Worm (Caenorhabditis elegans): ENCODE results near the gene vha-4.

The vha-4 gene

ce11 chrII:7860221-7860928 is 18.7 kb downstream of the vha-4 start, which contains the start of gene lin-5 (continued):
- no peak for TF ChIP-seq gei-17 (GFP tag; optimal IDR thresholded peaks at IDR 0.05)
- no peak for TF ChIP-seq pbrm-1 (GFP tag; IDR thresholded peaks at IDR 0.05)
- no peak for TF ChIP-seq hmg-20 (GFP tag; IDR thresholded peaks at IDR 0.05)
- no peak for TF ChIP-seq dpff-1 (tag; optimal IDR thresholded peaks at IDR 0.05)
- TF ChIP-seq aptf-2 (GFP tag; conservative IDR thresholded peaks at IDR 0.05), result no peak
- no peak for TF ChIP-seq ets-4 (GFP tag; optimal IDR thresholded peaks at IDR 0.05)
- no peak for TF ChIP-seq F37B4.10 (GFP tag; IDR thresholded peaks at IDR 0.05)
- TF ChIP-seq sdz-38 (tag; optimal IDR thresholded peaks at IDR 0.05), result no peak
- TF ChIP-seq fkh-3 (tag; optimal IDR thresholded peaks at IDR 0.05), result no peak
- no peak for TF ChIP-seq T26A5.8 (tag; optimal IDR thresholded peaks at IDR 0.05)
- TF ChIP-seq snpc-4 (GFP tag; optimal IDR thresholded peaks at IDR 0.05), result no peak
- TF ChIP-seq snpc-4 (tag; optimal IDR thresholded peaks at IDR 0.05), result peak in 2 of 4 experiments; percentile 14 to 43
- no peak for TF ChIP-seq ztf-26 (tag; optimal IDR thresholded peaks at IDR 0.05)
- no peak for TF ChIP-seq ceh-58 (GFP tag; IDR thresholded peaks at IDR 0.05)
- peak; percentile 76 for TF ChIP-seq dox-1 (GFP tag; IDR thresholded peaks at IDR 0.05)
- TF ChIP-seq hsf-1 (GFP tag; IDR thresholded peaks at IDR 0.05), result peak; percentile 78
- no peak for TF ChIP-seq lag-1 (GFP tag; IDR thresholded peaks at IDR 0.05)
- peak; percentile 96 for TF ChIP-seq efl-1 (GFP tag; optimal IDR thresholded peaks at IDR 0.05)
- TF ChIP-seq ztf-6 (GFP tag; IDR thresholded peaks at IDR 0.05), result no peak
- no peak for TF ChIP-seq nhr-120 (GFP tag; IDR thresholded peaks at IDR 0.05)
- no peak for TF ChIP-seq zim-3 (tag; optimal IDR thresholded peaks at IDR 0.05)
- TF ChIP-seq tbx-9 (tag; optimal IDR thresholded peaks at IDR 0.05; ENCODE audit: borderline replicate concordance), result no peak
- TF ChIP-seq F49E8.2 (tag; optimal IDR thresholded peaks at IDR 0.05; ENCODE audit: insufficient read depth), result peak; percentile 77
- TF ChIP-seq hlh-12 (tag; optimal IDR thresholded peaks at IDR 0.05), result no peak
- peak; percentile 77; the same call in 1 of the 2 replicates for TF ChIP-seq Y79H2A.3 (GFP tag; conservative IDR thresholded peaks at IDR 0.05)
- 0 out of 2 replicates have a peak, but pooled peaks have one; percentile 10 for TF ChIP-seq attf-6 (GFP tag; IDR thresholded peaks at IDR 0.05)
- no peak for TF ChIP-seq ama-1 (optimal IDR thresholded peaks at IDR 0.05)
- TF ChIP-seq ama-1 (GFP tag; optimal IDR thresholded peaks at IDR 0.05), result no peak
- TF ChIP-seq F23B12.7 (tag; optimal IDR thresholded peaks at IDR 0.05; ENCODE audit: insufficient read depth), result no peak
- TF ChIP-seq F55B11.4 (tag; optimal IDR thresholded peaks at IDR 0.05; ENCODE audit: borderline replicate concordance, insufficient read depth), result no peak
- TF ChIP-seq mel-28 (tag; optimal IDR thresholded peaks at IDR 0.05; ENCODE audit: borderline replicate concordance), result no peak
- TF ChIP-seq ceh-40 (GFP tag; IDR thresholded peaks at IDR 0.05), result no peak

ce11 chrII:7858101-7858500 is 21.0 kb downstream of the vha-4 start, which contains the start of gene sds-22:
Gene sds-22 (plus strand): TSS chrII:7858401.
- TF ChIP-seq F37B4.10 (GFP tag; IDR thresholded peaks at IDR 0.05) (no peak), athp-1 (tag; optimal IDR thresholded peaks at IDR 0.05) (no peak), atf-7 (tag; optimal IDR thresholded peaks at IDR 0.05) (no peak), dox-1 (GFP tag; IDR thresholded peaks at IDR 0.05) (no peak), T26A5.8 (tag; optimal IDR thresholded peaks at IDR 0.05) (no peak), snpc-1.3 (tag; optimal IDR thresholded peaks at IDR 0.05; ENCODE audit: insufficient read depth) (no peak), sdz-38 (tag; optimal IDR thresholded peaks at IDR 0.05) (no peak), ets-4 (GFP tag; optimal IDR thresholded peaks at IDR 0.05) (no peak)

- TF ChIP-seq attf-5 (GFP tag; optimal IDR thresholded peaks at IDR 0.05) (peak; percentile 1), attf-3 (GFP tag; conservative IDR thresholded peaks at IDR 0.05) (peak; percentile 97), F55B11.4 (tag; optimal IDR thresholded peaks at IDR 0.05; ENCODE audit: borderline replicate concordance, insufficient read depth) (no peak), ceh-100 (GFP tag; IDR thresholded peaks at IDR 0.05) (peak; percentile 78), K12H6.12 (tag; optimal IDR thresholded peaks at IDR 0.05) (peak; percentile 28)
Observed at ce11 chrII:7857485-7858010, 21.6 kb downstream of the vha-4 start, which contains the start of the genes cec-3 and T09A5.15. Gene cec-3 (minus strand): TSS chrII:7857600. Gene T09A5.15 (plus strand): TSS chrII:7857960.
